Worm (Caenorhabditis elegans) whole organism, late embryonic: ENCODE data around the gene Y73C8C.8.

Experiments used
- C08G9.2 ChIP-seq: sonication (generic microtip); optimal IDR thresholded peaks from 2 replicates; lab custom pipeline; 2016; ENCODE audit warnings: mild to moderate bottlenecking, missing genetic modification characterization, moderate library complexity, missing compliant biosample characterization
- K02D7.2 ChIP-seq: sonication (generic microtip); optimal IDR thresholded peaks from 2 replicates; lab custom pipeline; 2017; ENCODE audit warnings: mild to moderate bottlenecking, missing genetic modification characterization, missing compliant biosample characterization
- Y22D7AL.16 ChIP-seq: sonication (generic microtip); optimal IDR thresholded peaks from 2 replicates; lab custom pipeline; 2016; ENCODE audit warnings: missing genetic modification characterization, missing compliant biosample characterization
- ama-1 ChIP-seq: fragments of 150-350 bp; optimal IDR thresholded peaks from 2 replicates; lab custom pipeline; 2014
- ets-4 ChIP-seq: sonication (generic microtip); optimal IDR thresholded peaks from 2 replicates; lab custom pipeline; 2016; ENCODE audit warnings: missing genetic modification characterization, missing compliant biosample characterization
- hlh-30 ChIP-seq: sonication (generic microtip); optimal IDR thresholded peaks from 2 replicates; lab custom pipeline; 2017; ENCODE audit warnings: antibody characterized with exemption, missing genetic modification characterization, missing compliant biosample characterization; ENCODE audit not compliant: insufficient read depth
- hlh-6 ChIP-seq: sonication (generic microtip); optimal IDR thresholded peaks from 2 replicates; lab custom pipeline; 2016; ENCODE audit warnings: missing genotype, missing genetic modification characterization, missing compliant biosample characterization
- nhr-11 ChIP-seq: fragments of 150-350 bp; optimal IDR thresholded peaks from 2 replicates; lab custom pipeline; 2014; ENCODE audit warnings: missing biosample characterization, missing genetic modification characterization
- pag-3 ChIP-seq: sonication (generic microtip); optimal IDR thresholded peaks from 2 replicates; lab custom pipeline; 2016; ENCODE audit warnings: missing compliant biosample characterization, missing genetic modification characterization, borderline replicate concordance
- pat-9 ChIP-seq: fragments of 200-800 bp; sonication (Bioruptor generic); optimal IDR thresholded peaks from 2 replicates; lab custom pipeline; 2018; ENCODE audit warnings: mild to moderate bottlenecking, missing genetic modification characterization, moderate library complexity, missing compliant biosample characterization
- pqm-1 ChIP-seq: sonication (generic microtip); optimal IDR thresholded peaks from 2 replicates; lab custom pipeline; 2016; ENCODE audit warnings: missing genetic modification characterization, missing compliant biosample characterization
- sdc-2 ChIP-seq: sonication (generic microtip); optimal IDR thresholded peaks from 2 replicates; lab custom pipeline; 2016; ENCODE audit warnings: missing genotype, missing genetic modification characterization, missing compliant biosample characterization
- tbx-2 ChIP-seq: sonication (generic microtip); optimal IDR thresholded peaks from 2 replicates; lab custom pipeline; 2016; ENCODE audit warnings: missing genetic modification characterization, missing compliant biosample characterization

- TF ChIP-seq ets-4 (no peak), pqm-1 (tag; lab: Kevin White, UChicago) (no peak), tbx-2 (tag; lab: Kevin White, UChicago) (no peak), sdc-2 (peak; percentile 6), pag-3 (tag; lab: Kevin White, UChicago) (no peak), C08G9.2 (tag; lab: Kevin White, UChicago) (no peak), hlh-30 (tag; lab: Kevin White, UChicago) (no peak), Y22D7AL.16 (no peak), ama-1 (lab: Kevin White, UChicago) (no peak), hlh-6 (tag; lab: Kevin White, UChicago) (no peak), K02D7.2 (no peak), nhr-11 (no peak), pat-9 (tag; lab: Kevin White, UChicago) (no peak)
Measured at ce11 chrV:3149910-3150428, 36.3 kb upstream of the Y73C8C.8 start.
